Worm (Caenorhabditis elegans): ENCODE results near the gene F59G1.8.
A peak's percentile ranks its signal among the peaks of the same experiment; 100 is the strongest.

F59G1.8 gene

DNA sequence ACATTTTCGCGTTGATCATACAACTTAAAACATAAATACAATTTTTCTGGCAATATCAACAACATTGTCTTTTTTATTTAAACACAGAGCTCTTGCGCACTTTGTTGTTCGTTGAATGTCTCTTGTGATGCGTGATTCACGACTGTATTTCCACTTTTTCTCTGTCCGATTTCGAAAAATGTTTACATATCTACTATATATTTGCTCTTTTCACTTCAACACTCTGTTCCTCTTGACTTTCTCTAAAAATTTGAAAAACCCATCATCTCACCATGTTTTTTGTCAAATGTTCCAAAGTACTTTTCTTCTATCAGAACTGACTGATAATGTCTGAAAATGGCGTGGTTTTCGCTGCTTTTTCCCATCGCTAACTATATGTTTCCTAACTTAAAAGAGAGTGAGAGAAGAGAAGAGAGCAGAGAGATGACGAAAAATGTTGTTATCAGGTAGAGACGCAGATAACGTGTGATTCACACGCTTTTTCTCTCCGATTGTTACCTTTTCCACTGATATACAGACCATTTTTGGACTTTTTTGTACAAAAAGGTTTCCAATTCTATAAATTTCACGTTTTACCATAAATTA lies 5.7 kb downstream of the F59G1.8 start:
- TF ChIP-seq mls-2 (tag; optimal IDR thresholded peaks at IDR 0.05) = no peak
- TF ChIP-seq lin-32 (GFP tag; optimal IDR thresholded peaks at IDR 0.05) = no peak
- peak; percentile 15 for TF ChIP-seq unc-120 (tag; optimal IDR thresholded peaks at IDR 0.05; ENCODE audit: poor library complexity, severe bottlenecking)
- TF ChIP-seq cnd-1 (tag; optimal IDR thresholded peaks at IDR 0.05) = no peak

DNA sequence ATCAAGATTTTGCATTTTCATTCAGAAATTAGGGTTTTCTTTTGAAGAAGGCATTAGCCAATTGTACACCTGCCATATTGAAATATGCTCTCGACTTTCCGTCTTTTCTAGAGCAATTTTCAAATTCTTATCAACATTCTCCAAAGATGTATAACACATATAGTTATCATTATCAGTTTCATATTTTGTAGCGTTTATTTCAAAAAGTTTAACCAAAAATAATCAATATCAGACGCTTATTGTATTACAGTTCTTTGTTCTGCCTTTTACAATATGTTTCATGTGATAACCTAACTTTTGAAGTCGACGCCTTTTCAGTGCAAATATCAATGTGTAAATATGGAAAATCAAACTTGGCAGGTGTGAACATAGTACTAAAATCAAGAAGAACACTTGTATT lies 7.5 kb downstream of the F59G1.8 start:
- TF ChIP-seq cnd-1 (tag; optimal IDR thresholded peaks at IDR 0.05) (no peak), unc-39 (tag; optimal IDR thresholded peaks at IDR 0.05) (no peak), mab-5 (tag; optimal IDR thresholded peaks at IDR 0.05) (no peak), mls-2 (tag; optimal IDR thresholded peaks at IDR 0.05) (no peak), sem-2 (GFP tag; optimal IDR thresholded peaks at IDR 0.05) (no peak), pha-4 (tag; optimal IDR thresholded peaks at IDR 0.05) (no peak), lin-32 (GFP tag; optimal IDR thresholded peaks at IDR 0.05) (no peak), unc-120 (tag; optimal IDR thresholded peaks at IDR 0.05; ENCODE audit: poor library complexity, severe bottlenecking) (no peak), drap-1 (GFP tag; optimal IDR thresholded peaks at IDR 0.05) (no peak), sptf-1 (tag; optimal IDR thresholded peaks at IDR 0.05) (no peak)

DNA sequence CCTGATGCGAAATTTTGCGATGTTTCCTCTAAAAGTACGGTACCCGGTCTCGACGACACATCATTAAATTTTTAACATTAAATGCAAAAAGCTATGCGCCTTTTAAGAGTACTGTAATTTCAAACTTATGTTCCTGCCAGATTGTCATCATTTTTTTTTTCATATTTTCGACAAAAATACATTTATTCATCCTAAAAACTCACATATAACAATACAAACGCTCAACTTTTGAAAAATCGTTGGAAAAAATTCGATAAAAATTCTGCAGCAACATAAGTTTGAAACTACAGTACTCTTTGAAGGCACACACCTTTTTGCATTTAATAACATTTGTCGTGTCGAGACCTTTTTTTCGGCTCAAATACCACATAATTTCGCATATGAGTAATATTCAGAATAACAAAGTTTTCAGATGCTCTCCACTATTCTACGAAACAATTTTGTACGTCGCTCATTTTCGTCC lies 10.7 kb downstream of the F59G1.8 start, which contains the start of gene frh-1:
frh-1 (plus strand) TSS at position 413 of the 463 bp plus-strand sequence.
- TF ChIP-seq flh-1 (GFP tag; optimal IDR thresholded peaks at IDR 0.05) (no peak), M03D4.4 (tag; optimal IDR thresholded peaks at IDR 0.05) (no peak), pha-4 (tag; optimal IDR thresholded peaks at IDR 0.05) (no peak), ztf-11 (tag; optimal IDR thresholded peaks at IDR 0.05) (no peak), mep-1 (tag; optimal IDR thresholded peaks at IDR 0.05) (no peak), drap-1 (GFP tag; optimal IDR thresholded peaks at IDR 0.05) (no peak), ceh-39 (tag; optimal IDR thresholded peaks at IDR 0.05) (no peak), mls-2 (tag; optimal IDR thresholded peaks at IDR 0.05) (no peak), elt-3 (tag; optimal IDR thresholded peaks at IDR 0.05) (no peak)

DNA sequence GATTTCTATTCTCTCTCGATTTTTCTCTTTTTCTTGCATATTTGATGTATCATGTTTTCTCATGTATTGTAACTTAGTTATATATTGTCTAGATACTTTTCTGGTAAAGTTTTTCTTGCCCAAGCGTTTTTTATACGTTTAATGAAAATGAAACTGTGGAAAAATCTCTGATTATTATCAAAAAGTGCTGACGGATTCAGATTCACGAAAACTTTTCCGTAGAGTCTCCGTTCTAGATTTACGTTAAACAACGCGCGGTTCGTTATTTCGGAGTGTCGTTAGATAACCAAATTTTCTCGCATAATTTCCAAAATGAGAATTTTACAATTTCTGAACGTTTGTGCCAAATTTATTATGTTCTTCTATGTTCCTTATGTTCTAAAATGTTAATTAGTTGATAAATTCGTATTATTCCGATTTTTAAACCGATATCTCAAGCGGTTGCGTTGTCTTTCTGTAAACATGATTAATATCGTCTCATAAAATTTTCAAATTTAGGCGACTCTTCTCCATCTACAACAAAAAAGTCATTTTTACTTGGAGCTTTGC lies 11.9 kb downstream of the F59G1.8 start, which contains the start of gene ptp-2:
ptp-2 (plus strand) TSS at position 499 of the 549 bp plus-strand sequence.
- TF ChIP-seq ces-1 (GFP tag; optimal IDR thresholded peaks at IDR 0.05) (peak; percentile 91), pha-4 (tag; optimal IDR thresholded peaks at IDR 0.05) (no peak), ham-2 (GFP tag; optimal IDR thresholded peaks at IDR 0.05) (no peak), elt-1 (tag; optimal IDR thresholded peaks at IDR 0.05; ENCODE audit: borderline replicate concordance, insufficient read depth) (no peak), nhr-237 (tag; optimal IDR thresholded peaks at IDR 0.05) (peak; percentile 13)

DNA sequence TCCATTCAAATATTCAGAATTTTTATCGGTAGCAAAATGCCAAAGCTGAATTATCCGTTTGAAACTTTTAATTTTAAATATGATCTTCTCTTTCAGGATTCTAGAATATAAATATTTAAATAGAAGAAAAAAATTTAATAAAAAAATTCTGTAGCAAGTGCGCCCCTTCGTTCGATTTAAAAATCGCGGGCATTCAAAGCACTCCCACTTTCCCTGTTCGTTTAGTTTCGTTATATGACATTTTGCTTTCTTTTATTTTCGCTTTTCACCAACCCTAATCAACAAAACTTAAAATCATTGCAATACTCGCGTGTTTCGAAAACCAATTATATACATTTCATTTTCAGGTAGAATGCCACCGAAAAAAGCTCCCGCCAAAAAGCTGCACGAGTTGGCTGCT lies 15.3 kb downstream of the F59G1.8 start, which contains the start of gene vrk-1:
vrk-1 (plus strand) TSS at position 348 of the 400 bp plus-strand sequence.
- TF ChIP-seq ceh-39 (tag; optimal IDR thresholded peaks at IDR 0.05) = no peak
- no peak for TF ChIP-seq unc-39 (tag; optimal IDR thresholded peaks at IDR 0.05)
- TF ChIP-seq ztf-11 (tag; optimal IDR thresholded peaks at IDR 0.05) = no peak
- TF ChIP-seq mep-1 (tag; optimal IDR thresholded peaks at IDR 0.05) = no peak
- no peak for TF ChIP-seq sem-2 (GFP tag; optimal IDR thresholded peaks at IDR 0.05)
- TF ChIP-seq ceh-43 (GFP tag; optimal IDR thresholded peaks at IDR 0.05) = no peak
- TF ChIP-seq lsy-2 (tag; optimal IDR thresholded peaks at IDR 0.05) = no peak
- TF ChIP-seq blmp-1 (tag; optimal IDR thresholded peaks at IDR 0.05) = no peak
- no peak for TF ChIP-seq snpc-4 (tag; optimal IDR thresholded peaks at IDR 0.05)
- TF ChIP-seq elt-1 (tag; optimal IDR thresholded peaks at IDR 0.05; ENCODE audit: borderline replicate concordance, insufficient read depth) = no peak
- TF ChIP-seq elt-3 (tag; optimal IDR thresholded peaks at IDR 0.05) = no peak
- TF ChIP-seq tbx-8 (GFP tag; optimal IDR thresholded peaks at IDR 0.05) = no peak
- no peak for TF ChIP-seq ces-1 (GFP tag; optimal IDR thresholded peaks at IDR 0.05)
- no peak for TF ChIP-seq bed-3 (GFP tag; optimal IDR thresholded peaks at IDR 0.05)
- TF ChIP-seq nhr-76 (tag; optimal IDR thresholded peaks at IDR 0.05) = no peak
- TF ChIP-seq ham-2 (GFP tag; optimal IDR thresholded peaks at IDR 0.05) = no peak
- no peak for TF ChIP-seq M03D4.4 (tag; optimal IDR thresholded peaks at IDR 0.05)
- no peak for TF ChIP-seq pha-4 (tag; optimal IDR thresholded peaks at IDR 0.05)

DNA sequence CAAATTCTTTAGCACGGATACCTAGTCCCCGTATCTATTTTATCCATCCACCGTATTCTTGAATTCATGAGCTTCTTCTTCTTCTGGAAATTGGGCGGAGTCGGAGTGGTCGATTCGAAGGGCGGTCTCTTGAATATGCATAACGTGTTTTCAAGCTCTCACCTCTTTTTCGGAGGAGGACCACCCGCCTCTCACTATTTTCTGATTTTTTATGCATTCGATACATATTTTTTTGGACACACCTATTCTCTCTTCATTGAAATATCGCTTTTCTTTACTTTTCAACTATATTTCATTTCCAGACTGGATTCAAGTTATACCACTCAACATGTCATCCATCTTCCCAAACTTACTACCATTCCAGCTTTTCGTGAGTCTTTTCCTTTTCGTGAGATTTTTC lies 22.1 kb downstream of the F59G1.8 start, which contains the start of gene egl-44:
egl-44 (plus strand) TSS at position 301 of the 400 bp plus-strand sequence.
- TF ChIP-seq elt-3 (tag; optimal IDR thresholded peaks at IDR 0.05) (no peak), zip-8 (tag; optimal IDR thresholded peaks at IDR 0.05) (no peak), flh-1 (GFP tag; optimal IDR thresholded peaks at IDR 0.05) (no peak), elt-1 (tag; optimal IDR thresholded peaks at IDR 0.05; ENCODE audit: borderline replicate concordance, insufficient read depth) (no peak), nhr-237 (tag; optimal IDR thresholded peaks at IDR 0.05) (no peak), nhr-76 (tag; optimal IDR thresholded peaks at IDR 0.05) (no peak), blmp-1 (tag; optimal IDR thresholded peaks at IDR 0.05) (no peak), unc-120 (tag; optimal IDR thresholded peaks at IDR 0.05; ENCODE audit: poor library complexity, severe bottlenecking) (no peak), pha-4 (tag; optimal IDR thresholded peaks at IDR 0.05) (no peak), ceh-43 (GFP tag; optimal IDR thresholded peaks at IDR 0.05) (no peak), lsy-2 (tag; optimal IDR thresholded peaks at IDR 0.05) (no peak), unc-39 (tag; optimal IDR thresholded peaks at IDR 0.05) (no peak)

Measured in whole organism, mixed stage, embryonic.